Comparison of ENCODE assay signal across 5 fruit fly cellular contexts in genomic region chrX:15583842-15584441, dm6.
TF ChIP-seq lines count a peak whose summit lies in the region.

No protein-coding gene starts in this region.

- no peak for TF ChIP-seq CTCF in whole organism, embryonic (GFP tag; optimal IDR thresholded peaks at IDR 0.05; lab: Kevin White, UChicago)

TF ChIP-seq in Kc167, 6 proteins besides CTCF, POLR2A, EP300 and RAD21:
- TF ChIP-seq ttk (optimal IDR thresholded peaks at IDR 0.05; lab: Kevin White, UChicago), result peak; percentile 96
- TF ChIP-seq Sin3A (optimal IDR thresholded peaks at IDR 0.05; lab: Kevin White, UChicago), result no peak

TF ChIP-seq in whole organism, adult, 20 proteins besides CTCF, POLR2A, EP300 and RAD21:
- TF ChIP-seq ovo (GFP tag; optimal IDR thresholded peaks at IDR 0.05; lab: Kevin White, UChicago), result no peak
- peak; percentile 10 for TF ChIP-seq tj (GFP tag; optimal IDR thresholded peaks at IDR 0.05; lab: Kevin White, UChicago)

TF ChIP-seq in whole organism, embryonic, 481 proteins besides CTCF, POLR2A, EP300 and RAD21 (continues in another document):
- TF ChIP-seq CG8765 (GFP tag; IDR thresholded peaks at IDR 0.05; lab: Robert Waterston, UW) (no peak), CG17385 (GFP tag; optimal IDR thresholded peaks at IDR 0.05; lab: Kevin White, UChicago) (peak; percentile 27), sob (GFP tag; IDR thresholded peaks at IDR 0.05; lab: Robert Waterston, UW) (no peak), bigmax (GFP tag; optimal IDR thresholded peaks at IDR 0.05; lab: Kevin White, UChicago) (peak; percentile 81), twi (tag; optimal IDR thresholded peaks at IDR 0.05; lab: Kevin White, UChicago) (peak; percentile 96), Dek (tag; optimal IDR thresholded peaks at IDR 0.05; lab: Kevin White, UChicago) (no peak), CoRest (tag; optimal IDR thresholded peaks at IDR 0.05; lab: Kevin White, UChicago) (no peak), gro (GFP tag; optimal IDR thresholded peaks at IDR 0.05; lab: Kevin White, UChicago) (no peak), CG16813 (GFP tag; IDR thresholded peaks at IDR 0.05; lab: Robert Waterston, UW; ENCODE audit: partially characterized antibody) (0 out of 3 replicates have a peak, but pooled peaks have one; percentile 10), p53 (GFP tag; optimal IDR thresholded peaks at IDR 0.05; lab: Kevin White, UChicago) (peak; percentile 86), YL-1 (GFP tag; optimal IDR thresholded peaks at IDR 0.05; lab: Kevin White, UChicago) (no peak), Tbp (GFP tag; optimal IDR thresholded peaks at IDR 0.05; lab: Kevin White, UChicago) (no peak), CG15479 (GFP tag; optimal IDR thresholded peaks at IDR 0.05; lab: Kevin White, UChicago) (peak; percentile 6), CG9609 (GFP tag; optimal IDR thresholded peaks at IDR 0.05; lab: Kevin White, UChicago) (no peak), Bdp1 (GFP tag; optimal IDR thresholded peaks at IDR 0.05; lab: Kevin White, UChicago) (no peak), CG42726 (GFP tag; IDR thresholded peaks at IDR 0.05; lab: Robert Waterston, UW; ENCODE audit: partially characterized antibody) (no peak), CG7556 (GFP tag; optimal IDR thresholded peaks at IDR 0.05; lab: Kevin White, UChicago) (no peak), CG18764 (GFP tag; optimal IDR thresholded peaks at IDR 0.05; lab: Kevin White, UChicago) (no peak), CG13775 (GFP tag; optimal IDR thresholded peaks at IDR 0.05; lab: Kevin White, UChicago) (no peak), CG18476 (GFP tag; optimal IDR thresholded peaks at IDR 0.05; lab: Kevin White, UChicago) (no peak), CG1832 (GFP tag; optimal IDR thresholded peaks at IDR 0.05; lab: Kevin White, UChicago) (no peak), dm (GFP tag; optimal IDR thresholded peaks at IDR 0.05; lab: Kevin White, UChicago) (peak; percentile 76), D (optimal IDR thresholded peaks at IDR 0.05; lab: Kevin White, UChicago) (no peak), D (GFP tag; optimal IDR thresholded peaks at IDR 0.05; lab: Kevin White, UChicago) (no peak), pzg (GFP tag; optimal IDR thresholded peaks at IDR 0.05; lab: Kevin White, UChicago) (no peak), CG8944 (GFP tag; optimal IDR thresholded peaks at IDR 0.05; lab: Kevin White, UChicago) (no peak), Nf-YA (GFP tag; IDR thresholded peaks at IDR 0.05; lab: Robert Waterston, UW) (no peak), sens-2 (GFP tag; IDR thresholded peaks at IDR 0.05; lab: Robert Waterston, UW) (no peak), ranshi (GFP tag; IDR thresholded peaks at IDR 0.05; lab: Robert Waterston, UW) (no peak), CG4424 (GFP tag; optimal IDR thresholded peaks at IDR 0.05; lab: Kevin White, UChicago) (no peak)

TF ChIP-seq in whole organism, prepupa, 60 proteins besides CTCF, POLR2A, EP300 and RAD21:
- TF ChIP-seq lz (GFP tag; optimal IDR thresholded peaks at IDR 0.05; lab: Kevin White, UChicago), result no peak
- TF ChIP-seq Eip78C (GFP tag; lab: Kevin White, UChicago), result peak; percentile 48

TF ChIP-seq in whole organism, wandering third instar larva, 38 proteins besides CTCF, POLR2A, EP300 and RAD21:
- TF ChIP-seq Myc (optimal IDR thresholded peaks at IDR 0.05; lab: Kevin White, UChicago), result peak; percentile 1
- TF ChIP-seq Dfd (GFP tag; optimal IDR thresholded peaks at IDR 0.05; lab: Kevin White, UChicago), result no peak
